Worm (Caenorhabditis elegans): ENCODE measurements around the gene F43C1.7.

The F43C1.7 gene

DNA sequence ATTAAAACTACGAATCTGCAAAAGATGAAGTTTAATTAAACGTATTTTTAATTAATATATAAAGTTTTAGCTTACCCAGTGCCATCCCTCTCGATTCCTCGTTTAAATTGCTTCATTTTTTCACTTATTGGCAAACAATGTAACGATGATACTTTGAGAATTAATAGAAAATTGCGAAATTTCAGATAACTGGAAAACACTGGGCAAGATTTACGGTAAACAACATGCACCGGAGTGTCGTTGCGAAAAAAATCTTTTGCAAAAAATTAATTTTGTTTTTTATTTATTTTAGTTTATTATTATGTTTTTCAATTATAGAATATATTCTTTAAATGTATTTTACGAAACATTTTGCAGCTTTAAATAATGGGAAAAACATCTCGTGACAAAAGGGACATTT, 38.3 kb downstream of the F43C1.7 start, which contains the start of the genes pelo-1 and R74.7 (continued):
- TF ChIP-seq nhr-71 (tag; optimal IDR thresholded peaks at IDR 0.05) (peak; percentile 41), vab-15 (tag; optimal IDR thresholded peaks at IDR 0.05) (no peak), nhr-90 (tag; optimal IDR thresholded peaks at IDR 0.05; ENCODE audit: poor library complexity) (no peak), ceh-8 (GFP tag; optimal IDR thresholded peaks at IDR 0.05) (no peak), lin-14 (GFP tag; optimal IDR thresholded peaks at IDR 0.05) (peak; percentile 36), hlh-17 (GFP tag; optimal IDR thresholded peaks at IDR 0.05; ENCODE audit: borderline replicate concordance) (no peak), nhr-84 (tag; optimal IDR thresholded peaks at IDR 0.05) (no peak)

DNA sequence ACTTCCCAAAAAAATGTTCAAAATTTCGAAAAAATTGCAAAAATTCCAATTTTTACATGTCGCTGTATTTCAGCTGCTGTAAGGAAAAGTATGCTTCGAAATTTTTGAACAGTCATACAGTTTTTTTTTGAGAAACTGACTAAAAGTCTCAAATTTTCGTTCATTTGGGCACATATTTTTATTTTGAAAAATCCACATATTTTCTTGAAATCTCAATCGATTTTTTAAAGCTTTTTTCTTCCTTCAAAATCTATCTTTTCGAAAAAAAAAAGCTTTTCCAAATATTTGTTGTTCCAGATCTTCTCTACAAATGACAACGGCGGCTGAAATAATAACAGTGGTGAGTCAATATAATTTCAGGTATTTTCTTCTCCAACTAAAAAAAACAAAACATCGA, 45.4 kb downstream of the F43C1.7 start, which contains the start of gene asd-1:
Gene asd-1, plus strand, starts transcription at position 298 of the 397 bp plus-strand sequence.
- TF ChIP-seq hlh-4 (tag; optimal IDR thresholded peaks at IDR 0.05) (no peak), nhr-84 (tag; optimal IDR thresholded peaks at IDR 0.05) (no peak), unc-98 (GFP tag; IDR thresholded peaks at IDR 0.05) (no peak), nhr-19 (GFP tag; conservative IDR thresholded peaks at IDR 0.05) (no peak), nhr-90 (tag; optimal IDR thresholded peaks at IDR 0.05; ENCODE audit: poor library complexity) (no peak), unc-130 (tag; optimal IDR thresholded peaks at IDR 0.05) (no peak), blmp-1 (tag; optimal IDR thresholded peaks at IDR 0.05) (no peak), fkh-10 (GFP tag; optimal IDR thresholded peaks at IDR 0.05) (no peak)

DNA sequence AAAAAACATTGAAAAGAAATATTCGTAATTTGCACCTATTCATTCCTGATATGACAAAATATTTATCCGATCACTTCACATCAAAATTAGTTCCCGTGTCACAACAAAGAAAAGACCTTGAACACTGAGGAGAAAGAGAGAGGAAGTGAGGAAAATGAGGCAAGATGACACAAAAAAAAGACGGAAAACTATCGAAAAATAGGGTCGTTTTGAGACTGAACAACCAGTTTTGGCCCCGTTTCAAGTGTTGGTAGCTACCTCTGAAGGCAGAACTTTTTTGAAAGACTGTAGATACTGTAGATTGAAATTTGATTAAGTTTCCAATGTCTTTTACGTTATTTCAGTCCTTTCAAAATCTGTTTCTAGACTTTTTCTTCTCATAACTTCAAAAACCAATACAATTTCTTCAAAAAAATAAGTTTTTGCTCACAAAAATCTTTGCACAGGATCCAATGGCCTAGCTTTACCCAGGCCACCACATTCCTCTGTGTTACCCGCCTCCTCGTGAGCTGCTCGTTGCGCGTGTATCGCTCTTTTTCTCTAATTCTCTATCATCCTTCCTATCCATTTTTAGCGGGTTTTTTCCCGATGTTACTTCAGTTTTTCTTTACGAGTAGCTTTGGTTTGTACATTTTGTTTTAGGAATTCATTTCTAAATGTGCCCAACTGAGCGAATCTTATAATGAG, 45.9 kb downstream of the F43C1.7 start:
- no peak for TF ChIP-seq vab-15 (tag; optimal IDR thresholded peaks at IDR 0.05)
- TF ChIP-seq swsn-7 (tag; optimal IDR thresholded peaks at IDR 0.05), result peak; percentile 55
- peak in 1 of 2 experiments; percentile 58 for TF ChIP-seq ztf-11 (tag; optimal IDR thresholded peaks at IDR 0.05)
- TF ChIP-seq hlh-4 (tag; optimal IDR thresholded peaks at IDR 0.05), result no peak
- TF ChIP-seq alr-1 (tag; optimal IDR thresholded peaks at IDR 0.05; ENCODE audit: borderline replicate concordance), result no peak
- TF ChIP-seq sox-4 (tag; optimal IDR thresholded peaks at IDR 0.05), result peak; percentile 15
- no peak for TF ChIP-seq unc-130 (tag; optimal IDR thresholded peaks at IDR 0.05)
- peak; percentile 92 for TF ChIP-seq rnt-1 (tag; optimal IDR thresholded peaks at IDR 0.05)
- TF ChIP-seq isw-1 (GFP tag; IDR thresholded peaks at IDR 0.05), result peak; percentile 69
- no peak for TF ChIP-seq ceh-63 (GFP tag; optimal IDR thresholded peaks at IDR 0.05)
- TF ChIP-seq lin-15B (tag; optimal IDR thresholded peaks at IDR 0.05), result peak; percentile 59
- peak; percentile 56 for TF ChIP-seq mep-1 (tag; optimal IDR thresholded peaks at IDR 0.05)
- TF ChIP-seq elt-3 (tag; optimal IDR thresholded peaks at IDR 0.05), result no peak
- TF ChIP-seq grh-1 (GFP tag; IDR thresholded peaks at IDR 0.05), result no peak
- TF ChIP-seq sptf-1 (tag; optimal IDR thresholded peaks at IDR 0.05), result no peak
- peak; percentile 50 for TF ChIP-seq nhr-20 (tag; optimal IDR thresholded peaks at IDR 0.05)
- TF ChIP-seq lin-35 (GFP tag; optimal IDR thresholded peaks at IDR 0.05), result peak in 1 of 2 experiments; percentile 69
- TF ChIP-seq C16A3.4 (tag; optimal IDR thresholded peaks at IDR 0.05), result peak; percentile 21
- peak; percentile 73 for TF ChIP-seq unc-86 (tag; optimal IDR thresholded peaks at IDR 0.05)
- TF ChIP-seq zag-1 (tag; optimal IDR thresholded peaks at IDR 0.05), result no peak
- peak; percentile 68 to 78 for TF ChIP-seq lsy-2 (tag; optimal IDR thresholded peaks at IDR 0.05)
- TF ChIP-seq irx-1 (tag; optimal IDR thresholded peaks at IDR 0.05), result peak; percentile 71
- TF ChIP-seq aha-1 (tag; optimal IDR thresholded peaks at IDR 0.05), result no peak
- TF ChIP-seq mab-9 (GFP tag; IDR thresholded peaks at IDR 0.05), result no peak
- no peak for TF ChIP-seq ztf-4 (tag; optimal IDR thresholded peaks at IDR 0.05)
- peak; percentile 67 to 74 for TF ChIP-seq efl-1 (optimal IDR thresholded peaks at IDR 0.05)
- peak; percentile 56 to 94 for TF ChIP-seq efl-1 (GFP tag; optimal IDR thresholded peaks at IDR 0.05 in 1 of 2)
- peak; percentile 66 for TF ChIP-seq nhr-47 (tag; optimal IDR thresholded peaks at IDR 0.05)
- peak; percentile 83 for TF ChIP-seq lin-14 (GFP tag; optimal IDR thresholded peaks at IDR 0.05)
- TF ChIP-seq egl-13 (tag; optimal IDR thresholded peaks at IDR 0.05), result peak; percentile 24
- no peak for TF ChIP-seq C34B4.2 (tag; optimal IDR thresholded peaks at IDR 0.05)
- TF ChIP-seq ceh-88 (GFP tag; IDR thresholded peaks at IDR 0.05), result peak; percentile 38; the same call in 1 of the 2 replicates
- TF ChIP-seq mdl-1 (tag; optimal IDR thresholded peaks at IDR 0.05), result peak; percentile 63 to 90
- no peak for TF ChIP-seq hlh-17 (GFP tag; optimal IDR thresholded peaks at IDR 0.05; ENCODE audit: borderline replicate concordance)
- TF ChIP-seq unc-98 (GFP tag; IDR thresholded peaks at IDR 0.05), result 0 out of 2 replicates have a peak, but pooled peaks have one; percentile 49
- no peak for TF ChIP-seq blmp-1 (tag; optimal IDR thresholded peaks at IDR 0.05)
- TF ChIP-seq snu-23 (GFP tag; optimal IDR thresholded peaks at IDR 0.05), result peak; percentile 60
- no peak for TF ChIP-seq lin-13 (GFP tag; optimal IDR thresholded peaks at IDR 0.05)
- no peak for TF ChIP-seq xbp-1 (tag; optimal IDR thresholded peaks at IDR 0.05)
- no peak for TF ChIP-seq nhr-237 (tag; optimal IDR thresholded peaks at IDR 0.05)
